Fruit fly (Drosophila melanogaster): ENCODE data around the gene CG31174.

dm6 chr3R:21855469-21855826 lies 13.9 kb downstream of the CG31174 start:
- no peak for TF ChIP-seq CG8478 (optimal IDR thresholded peaks at IDR 0.05)
- no peak for TF ChIP-seq CTCF (optimal IDR thresholded peaks at IDR 0.05)
